Fruit fly (Drosophila melanogaster) whole organism, embryonic: ENCODE data around the gene Arl8.

Experiments
- BEAF-32 ChIP-seq: fragments of 200-800 bp; sonication (Bioruptor generic); optimal IDR thresholded peaks from 3 replicates; lab custom pipeline; 2017; ENCODE audit warnings: missing biosample characterization, missing genetic modification characterization, mild to moderate bottlenecking, moderate library complexity, missing genetic modification reagents
- C15 ChIP-seq: fragments of 200-800 bp; sonication (Bioruptor generic); IDR thresholded peaks from 3 replicates; pipeline ENCODE4 v1.3.6; 2022; ENCODE audit warnings: missing biosample characterization, missing genetic modification characterization
- CG10267 ChIP-seq: fragments of 200-800 bp; sonication (Bioruptor generic); optimal IDR thresholded peaks from 2 replicates; lab custom pipeline; 2018; ENCODE audit warnings: missing biosample characterization, mild to moderate bottlenecking, missing genetic modification characterization, moderate library complexity
- CG10321 ChIP-seq: fragments of 200-800 bp; sonication (Bioruptor generic); IDR thresholded peaks from 2 replicates; pipeline ENCODE4 v1.3.6; 2022; ENCODE audit warnings: missing biosample characterization, missing genetic modification characterization
- CG10959 ChIP-seq: fragments of 200-800 bp; sonication (Bioruptor generic); IDR thresholded peaks from 2 replicates; pipeline ENCODE4 v1.3.6; 2022; ENCODE audit warnings: missing biosample characterization, missing genetic modification characterization
- CG13123 ChIP-seq: fragments of 200-800 bp; sonication (Bioruptor generic); optimal IDR thresholded peaks from 2 replicates; lab custom pipeline; 2016; ENCODE audit warnings: missing biosample characterization, missing genetic modification characterization
- CG15011 ChIP-seq: fragments of 200-800 bp; sonication (Bioruptor generic); optimal IDR thresholded peaks from 3 replicates; lab custom pipeline; 2018; ENCODE audit warnings: missing biosample characterization, mild to moderate bottlenecking, missing genetic modification characterization
- CG15479 ChIP-seq: fragments of 200-800 bp; sonication (Bioruptor generic); optimal IDR thresholded peaks from 3 replicates; lab custom pipeline; 2019; ENCODE audit warnings: missing biosample characterization, mild to moderate bottlenecking, missing genetic modification characterization, moderate library complexity
- CG17385 ChIP-seq: fragments of 200-800 bp; sonication (Bioruptor generic); optimal IDR thresholded peaks from 3 replicates; lab custom pipeline; 2018; ENCODE audit warnings: missing biosample characterization, mild to moderate bottlenecking, missing genetic modification characterization
- CG17829 ChIP-seq: fragments of 200-800 bp; optimal IDR thresholded peaks from 2 replicates; lab custom pipeline; 2019; ENCODE audit warnings: missing biosample characterization, mild to moderate bottlenecking, missing genetic modification characterization, moderate library complexity
- CG18476 ChIP-seq: fragments of 200-800 bp; sonication (Bioruptor generic); optimal IDR thresholded peaks from 2 replicates; lab custom pipeline; 2016; ENCODE audit warnings: missing biosample characterization, mild to moderate bottlenecking, missing genetic modification characterization
- CG3163 ChIP-seq: fragments of 200-800 bp; sonication (Bioruptor generic); optimal IDR thresholded peaks from 3 replicates; lab custom pipeline; 2016; ENCODE audit warnings: missing biosample characterization, missing genetic modification characterization
- CG3281 ChIP-seq: fragments of 200-800 bp; sonication (Bioruptor generic); optimal IDR thresholded peaks from 3 replicates; lab custom pipeline; 2017; ENCODE audit warnings: missing biosample characterization, mild to moderate bottlenecking, missing genetic modification characterization
- CG34376 ChIP-seq: fragments of 200-800 bp; sonication (Bioruptor generic); optimal IDR thresholded peaks from 2 replicates; lab custom pipeline; 2018; ENCODE audit warnings: missing biosample characterization, mild to moderate bottlenecking, missing genetic modification characterization
- CG3726 ChIP-seq: fragments of 200-800 bp; sonication (Bioruptor generic); IDR thresholded peaks from 3 replicates; pipeline ENCODE4, ENCODE4 v1.3.6; 2022; ENCODE audit warnings: missing biosample characterization, missing genetic modification characterization
- CG7839 ChIP-seq: fragments of 200-800 bp; sonication (Bioruptor generic); optimal IDR thresholded peaks from 3 replicates; lab custom pipeline; 2018; ENCODE audit warnings: missing biosample characterization, mild to moderate bottlenecking, missing genetic modification characterization, moderate library complexity
- CG8089 ChIP-seq: fragments of 200-800 bp; sonication (Bioruptor generic); optimal IDR thresholded peaks from 3 replicates; lab custom pipeline; 2016; ENCODE audit warnings: missing biosample characterization, missing genetic modification characterization
- CHES-1-like ChIP-seq: fragments of 200-800 bp; sonication (Bioruptor generic); optimal IDR thresholded peaks from 2 replicates; lab custom pipeline; 2016; ENCODE audit warnings: missing biosample characterization, missing genetic modification characterization
- CTCF ChIP-seq: fragments of 200-800 bp; sonication (Bioruptor generic); optimal IDR thresholded peaks from 2 replicates; lab custom pipeline; 2017; ENCODE audit warnings: missing biosample characterization, mild to moderate bottlenecking, missing genetic modification characterization, moderate library complexity
- CrebB ChIP-seq: fragments of 200-800 bp; sonication (Bioruptor generic); optimal IDR thresholded peaks from 3 replicates; lab custom pipeline; 2018; ENCODE audit warnings: missing biosample characterization, mild to moderate bottlenecking, missing genetic modification characterization
- D19A ChIP-seq: fragments of 200-800 bp; optimal IDR thresholded peaks from 3 replicates; lab custom pipeline; 2019; ENCODE audit warnings: missing biosample characterization, mild to moderate bottlenecking, missing genetic modification characterization, moderate library complexity
- Drgx ChIP-seq: fragments of 200-800 bp; sonication (Bioruptor generic); IDR thresholded peaks from 2 replicates; pipeline ENCODE4 v1.3.6; 2022; ENCODE audit warnings: missing biosample characterization, missing genetic modification characterization
- E2f1 ChIP-seq: fragments of 200-800 bp; sonication (Bioruptor generic); IDR thresholded peaks from 2 replicates; pipeline ENCODE4 v1.3.6; 2022; ENCODE audit warnings: missing biosample characterization, missing genetic modification characterization
- HHEX ChIP-seq: fragments of 200-800 bp; sonication (Bioruptor generic); optimal IDR thresholded peaks from 3 replicates; lab custom pipeline; 2017; ENCODE audit warnings: missing biosample characterization, mild to moderate bottlenecking, missing genetic modification characterization, missing genetic modification reagents
- Hmr ChIP-seq: fragments of 200-800 bp; sonication (Bioruptor generic); optimal IDR thresholded peaks from 3 replicates; lab custom pipeline; 2017; ENCODE audit warnings: mild to moderate bottlenecking, missing biosample characterization, missing genetic modification reagents, missing genetic modification characterization
- Lhr ChIP-seq: fragments of 200-800 bp; sonication (Bioruptor generic); optimal IDR thresholded peaks from 3 replicates; lab custom pipeline; 2017; ENCODE audit warnings: mild to moderate bottlenecking, missing biosample characterization, missing genetic modification reagents, missing genetic modification characterization
- Mes4 ChIP-seq: fragments of 200-800 bp; sonication (Bioruptor generic); optimal IDR thresholded peaks from 2 replicates; lab custom pipeline; 2016; ENCODE audit warnings: missing biosample characterization, missing genetic modification characterization
- Pdp1 ChIP-seq, 2 experiments: fragments of 200-800 bp; sonication (Bioruptor generic); optimal IDR thresholded peaks; 3 replicates each; lab custom pipeline; 2016; ENCODE audit warnings: missing biosample characterization in 2 of 2, missing genetic modification characterization in 2 of 2, mild to moderate bottlenecking in 1 of 2, moderate library complexity in 1 of 2
- ac ChIP-seq: fragments of 200-800 bp; sonication (Bioruptor generic); optimal IDR thresholded peaks from 3 replicates; lab custom pipeline; 2017; ENCODE audit warnings: missing biosample characterization, mild to moderate bottlenecking, missing genetic modification characterization
- ara ChIP-seq: fragments of 200-800 bp; sonication (Bioruptor generic); IDR thresholded peaks from 2 replicates; pipeline ENCODE4 v1.3.6; 2022; ENCODE audit warnings: missing biosample characterization, missing genetic modification characterization
- ase ChIP-seq: fragments of 200-800 bp; sonication (Bioruptor generic); IDR thresholded peaks from 3 replicates; pipeline ENCODE4 v1.3.6; 2022; ENCODE audit warnings: missing biosample characterization, missing genetic modification characterization
- ash1 ChIP-seq: fragments of 200-800 bp; sonication (Bioruptor generic); optimal IDR thresholded peaks from 2 replicates; lab custom pipeline; 2018; ENCODE audit warnings: missing biosample characterization, mild to moderate bottlenecking, missing genetic modification characterization
- bigmax ChIP-seq: fragments of 200-800 bp; sonication (Bioruptor generic); optimal IDR thresholded peaks from 2 replicates; lab custom pipeline; 2018; ENCODE audit warnings: missing biosample characterization, mild to moderate bottlenecking, missing genetic modification characterization
- br ChIP-seq: fragments of >200 bp; optimal IDR thresholded peaks from 2 replicates; lab custom pipeline; 2017
- chn ChIP-seq: fragments of 200-800 bp; sonication (Bioruptor generic); optimal IDR thresholded peaks from 2 replicates; lab custom pipeline; 2016; ENCODE audit warnings: missing biosample characterization, missing genetic modification characterization
- corto ChIP-seq: fragments of 200-800 bp; sonication (Bioruptor generic); optimal IDR thresholded peaks from 2 replicates; lab custom pipeline; 2016; ENCODE audit warnings: missing biosample characterization, mild to moderate bottlenecking, missing genetic modification characterization, moderate library complexity
- dmrt11E ChIP-seq: fragments of 200-800 bp; sonication (Bioruptor generic); optimal IDR thresholded peaks from 3 replicates; lab custom pipeline; 2018; ENCODE audit warnings: missing biosample characterization, mild to moderate bottlenecking, missing genetic modification characterization, moderate library complexity
- dmrt99B ChIP-seq: fragments of 200-800 bp; sonication (Bioruptor generic); optimal IDR thresholded peaks from 2 replicates; lab custom pipeline; 2018; ENCODE audit warnings: missing biosample characterization, mild to moderate bottlenecking, missing genetic modification characterization, moderate library complexity
- exex ChIP-seq: fragments of 200-800 bp; sonication (Bioruptor generic); optimal IDR thresholded peaks from 4 replicates; lab custom pipeline; 2018; ENCODE audit warnings: missing biosample characterization, mild to moderate bottlenecking, missing genetic modification characterization, moderate library complexity
- fru ChIP-seq: fragments of >200 bp; optimal IDR thresholded peaks from 2 replicates; lab custom pipeline; 2017
- fu2 ChIP-seq: fragments of 200-800 bp; sonication (Bioruptor generic); optimal IDR thresholded peaks from 2 replicates; lab custom pipeline; 2016; ENCODE audit warnings: missing biosample characterization, missing genetic modification characterization
- gce ChIP-seq: fragments of 200-800 bp; sonication (Bioruptor generic); IDR thresholded peaks from 3 replicates; pipeline ENCODE4 v1.3.6; 2022; ENCODE audit warnings: missing biosample characterization, missing genetic modification characterization
- ind ChIP-seq: fragments of 200-800 bp; sonication (Bioruptor generic); optimal IDR thresholded peaks from 3 replicates; lab custom pipeline; 2016; ENCODE audit warnings: missing biosample characterization, missing genetic modification characterization
- lbe ChIP-seq: fragments of 200-800 bp; sonication (Bioruptor generic); optimal IDR thresholded peaks from 2 replicates; lab custom pipeline; 2016; ENCODE audit warnings: missing biosample characterization, mild to moderate bottlenecking, missing genetic modification characterization
- lola ChIP-seq, 3 experiments: fragments of >200 bp in 2 of 3; fragments of 200-800 bp in 1 of 3; sonication (Bioruptor generic) in 1 of 3; optimal IDR thresholded peaks; 2 replicates each; lab custom pipeline; 2017 to 2019; ENCODE audit warnings: missing biosample characterization in 3 of 3, missing genetic modification characterization in 3 of 3, mild to moderate bottlenecking in 1 of 3, moderate library complexity in 1 of 3
- luna ChIP-seq: fragments of 200-800 bp; sonication (Bioruptor generic); optimal IDR thresholded peaks from 2 replicates; lab custom pipeline; 2016; ENCODE audit warnings: missing biosample characterization, missing genetic modification characterization
- nom ChIP-seq: fragments of 200-800 bp; sonication (Bioruptor generic); optimal IDR thresholded peaks from 2 replicates; lab custom pipeline; 2017; ENCODE audit warnings: missing biosample characterization, missing genetic modification characterization, mild to moderate bottlenecking, moderate library complexity, missing genetic modification reagents
- pzg ChIP-seq: fragments of 200-800 bp; sonication (Bioruptor generic); optimal IDR thresholded peaks from 3 replicates; lab custom pipeline; 2018; ENCODE audit warnings: missing biosample characterization, mild to moderate bottlenecking, missing genetic modification characterization, moderate library complexity
- trh ChIP-seq: fragments of 200-800 bp; sonication (Bioruptor generic); optimal IDR thresholded peaks from 2 replicates; lab custom pipeline; 2016; ENCODE audit warnings: missing biosample characterization, missing genetic modification characterization
- wdn ChIP-seq: fragments of 200-800 bp; sonication (Bioruptor generic); IDR thresholded peaks from 2 replicates; pipeline ENCODE4 v1.3.6; 2022; ENCODE audit warnings: missing biosample characterization, missing genetic modification characterization

The Arl8 gene

dm6 chr3R:8126316-8127150, at the start of gene Arl8, which contains the start of gene CG9667 (continued):
- TF ChIP-seq lbe (GFP tag; lab: Kevin White, UChicago): peak; percentile 43
- TF ChIP-seq Hmr (GFP tag; lab: Kevin White, UChicago): peak; percentile 67
- TF ChIP-seq corto (GFP tag; lab: Kevin White, UChicago): no peak
- TF ChIP-seq CG3163: no peak
- TF ChIP-seq E2f1 (GFP tag; lab: Robert Waterston, UW): peak; percentile 50
- TF ChIP-seq CG3726 (GFP tag; lab: Robert Waterston, UW): no peak
- TF ChIP-seq fru (lab: Kevin White, UChicago): no peak
- TF ChIP-seq br (lab: Kevin White, UChicago): no peak
- TF ChIP-seq bigmax (GFP tag; lab: Kevin White, UChicago): no peak
- no peak for TF ChIP-seq gce (GFP tag; lab: Robert Waterston, UW)
- TF ChIP-seq CG10321: no peak
- TF ChIP-seq nom: peak; percentile 17
- TF ChIP-seq Mes4 (GFP tag; lab: Kevin White, UChicago): no peak
- no peak for TF ChIP-seq trh (GFP tag; lab: Kevin White, UChicago)
- TF ChIP-seq CG17829: peak; percentile 79
- TF ChIP-seq ara (GFP tag; lab: Robert Waterston, UW): no peak
- TF ChIP-seq CHES-1-like (GFP tag; lab: Kevin White, UChicago): peak; percentile 16
- no peak for TF ChIP-seq ac (GFP tag; lab: Kevin White, UChicago)
- TF ChIP-seq Lhr (GFP tag; lab: Kevin White, UChicago): peak; percentile 75
- TF ChIP-seq CG8089 (GFP tag; lab: Kevin White, UChicago): no peak
- TF ChIP-seq Drgx (GFP tag; lab: Robert Waterston, UW): 0 out of 2 replicates have a peak, but pooled peaks have one; percentile 26
- peak; percentile 20 to 34 for TF ChIP-seq Pdp1 (GFP tag; optimal IDR thresholded peaks at IDR 0.05; lab: Kevin White, UChicago)
- peak; percentile 35; the same call in 1 of the 2 replicates for TF ChIP-seq CG10959
- TF ChIP-seq HHEX (GFP tag; lab: Kevin White, UChicago): peak; percentile 54
- peak; percentile 74 for TF ChIP-seq CG7839
- peak; percentile 32 for TF ChIP-seq CrebB (tag; lab: Kevin White, UChicago)
- TF ChIP-seq CG34376 (GFP tag; lab: Kevin White, UChicago): peak; percentile 56
- TF ChIP-seq CG13123 (GFP tag; lab: Kevin White, UChicago): peak; percentile 49
- TF ChIP-seq CG3281 (GFP tag; lab: Kevin White, UChicago): peak; percentile 53
- TF ChIP-seq fu2 (GFP tag; lab: Kevin White, UChicago): no peak
- TF ChIP-seq CG10267: peak; percentile 86
- TF ChIP-seq D19A (tag; lab: Kevin White, UChicago): peak; percentile 60
- TF ChIP-seq CG18476 (GFP tag; lab: Kevin White, UChicago): peak; percentile 27
- TF ChIP-seq CG17385 (GFP tag; lab: Kevin White, UChicago): peak; percentile 95
- peak in 1 of 3 experiments; percentile 61 for TF ChIP-seq lola (GFP tag; optimal IDR thresholded peaks at IDR 0.05; lab: Kevin White, UChicago)
- TF ChIP-seq dmrt99B (tag; lab: Kevin White, UChicago): no peak
- no peak for TF ChIP-seq ash1 (GFP tag; lab: Kevin White, UChicago)
- TF ChIP-seq pzg (GFP tag; lab: Kevin White, UChicago): peak; percentile 67
- TF ChIP-seq chn (GFP tag; lab: Kevin White, UChicago): peak; percentile 12
- no peak for TF ChIP-seq CG15479
- TF ChIP-seq dmrt11E: peak; percentile 63
- TF ChIP-seq CG15011 (GFP tag; lab: Kevin White, UChicago): peak; percentile 30
- TF ChIP-seq C15 (GFP tag; lab: Robert Waterston, UW): no peak
- no peak for TF ChIP-seq wdn
- TF ChIP-seq luna (GFP tag; lab: Kevin White, UChicago): no peak
- no peak for TF ChIP-seq CTCF
- TF ChIP-seq ase: no peak
- TF ChIP-seq ind (GFP tag; lab: Kevin White, UChicago): peak; percentile 77
- TF ChIP-seq exex: peak; percentile 49
- peak; percentile 65 for TF ChIP-seq BEAF-32 (GFP tag; lab: Kevin White, UChicago)
